Worm (Caenorhabditis elegans) whole organism, mixed stage, embryonic: Measurements from ENCODE around the gene F14H3.3.

Experiments used
- blmp-1 ChIP-seq: fragments of 150-350 bp; optimal IDR thresholded peaks from 2 replicates; lab custom pipeline; 2014; ENCODE audit warnings: missing biosample characterization, missing genetic modification characterization
- cnd-1 ChIP-seq: fragments of 200-800 bp; sonication (Bioruptor generic); optimal IDR thresholded peaks from 2 replicates; lab custom pipeline; 2018; ENCODE audit warnings: mild to moderate bottlenecking, missing genetic modification characterization, missing compliant biosample characterization
- lin-13 ChIP-seq: fragments of 150-350 bp; optimal IDR thresholded peaks from 2 replicates; lab custom pipeline; 2014; ENCODE audit warnings: missing biosample characterization, missing genetic modification characterization
- lsy-2 ChIP-seq: fragments of 150-350 bp; optimal IDR thresholded peaks from 2 replicates; lab custom pipeline; 2014; ENCODE audit warnings: missing biosample characterization, missing genetic modification characterization
- nhr-237 ChIP-seq: fragments of 150-350 bp; optimal IDR thresholded peaks from 2 replicates; lab custom pipeline; 2014; ENCODE audit warnings: missing biosample characterization, missing genetic modification characterization
- nhr-76 ChIP-seq: sonication (generic microtip); optimal IDR thresholded peaks from 2 replicates; lab custom pipeline; 2017; ENCODE audit warnings: missing biosample characterization, missing genetic modification characterization
- pha-4 ChIP-seq: fragments of 150-350 bp; optimal IDR thresholded peaks from 2 replicates; lab custom pipeline; 2018; ENCODE audit warnings: missing biosample characterization, missing genetic modification reagents, missing genetic modification characterization
- unc-39 ChIP-seq: fragments of 150-350 bp; optimal IDR thresholded peaks from 2 replicates; lab custom pipeline; 2014; ENCODE audit warnings: missing biosample characterization, missing genetic modification characterization
- unc-62 ChIP-seq: fragments of 150-350 bp; optimal IDR thresholded peaks from 2 replicates; lab custom pipeline; 2014; ENCODE audit warnings: missing biosample characterization, missing genetic modification reagents, missing genetic modification characterization

DNA sequence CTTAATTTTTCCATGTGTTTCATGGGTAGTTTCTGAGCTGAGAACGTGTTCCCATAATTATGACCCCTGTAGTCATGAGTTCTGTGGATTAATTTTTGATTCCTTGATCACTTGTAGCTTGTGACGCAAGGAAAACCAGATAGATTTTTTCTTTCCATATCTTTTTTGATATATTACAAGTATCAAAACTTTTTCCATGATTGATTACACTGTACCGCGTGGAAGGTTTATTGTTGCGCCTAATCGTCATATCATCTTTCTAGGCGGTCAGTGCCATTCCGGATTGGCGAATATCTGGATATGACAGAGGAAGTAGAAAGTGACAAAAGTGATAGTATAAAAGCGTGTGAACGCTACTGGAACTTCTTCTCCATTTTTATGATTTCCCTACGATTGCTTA lies 6.7 kb downstream of the F14H3.3 start, which contains the start of gene ZK285.2:
- TF ChIP-seq unc-39, result no peak
- no peak for TF ChIP-seq blmp-1 (tag; lab: Kevin White, UChicago)
- no peak for TF ChIP-seq lsy-2 (tag; lab: Kevin White, UChicago)
- no peak for TF ChIP-seq unc-62 (GFP tag; lab: Kevin White, UChicago)
- TF ChIP-seq pha-4 (tag; lab: Kevin White, UChicago), result no peak
- TF ChIP-seq lin-13, result no peak
- no peak for TF ChIP-seq cnd-1
- no peak for TF ChIP-seq nhr-237 (tag; lab: Kevin White, UChicago)
- TF ChIP-seq nhr-76, result no peak
